Worm (Caenorhabditis elegans): Measurements from ENCODE around the gene F14D7.18.
"Not testable (repeated sequence)": the region's sequence is repeated elsewhere in the genome, so short reads cannot be mapped to it uniquely, and the experiment has no call there.

Gene F14D7.18

DNA sequence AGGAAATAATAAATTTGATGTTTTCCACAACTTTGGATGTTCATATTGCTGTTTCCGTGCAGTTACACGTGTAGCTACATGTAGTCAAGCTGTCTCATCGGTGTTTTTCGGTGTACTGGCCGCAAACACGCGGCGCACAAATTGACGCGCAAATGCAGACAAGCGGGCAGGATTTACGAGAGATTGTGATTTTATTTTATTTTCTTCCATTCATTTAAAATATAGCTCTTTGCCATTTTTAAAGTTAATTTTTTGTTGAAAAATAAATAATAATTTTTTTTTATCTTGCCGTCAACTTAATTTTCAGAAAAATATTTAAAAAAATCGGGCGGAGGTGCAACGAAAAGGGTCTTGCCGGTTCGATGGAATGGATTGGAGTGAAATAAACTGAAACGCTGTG, 16.3 kb downstream of the F14D7.18 start, which contains the start of gene F40G12.7:
Gene F40G12.7 (plus strand): TSS at position 301 of the 400 bp plus-strand sequence.
- TF ChIP-seq unc-62 (GFP tag; optimal IDR thresholded peaks at IDR 0.05): not testable (repeated sequence)

DNA sequence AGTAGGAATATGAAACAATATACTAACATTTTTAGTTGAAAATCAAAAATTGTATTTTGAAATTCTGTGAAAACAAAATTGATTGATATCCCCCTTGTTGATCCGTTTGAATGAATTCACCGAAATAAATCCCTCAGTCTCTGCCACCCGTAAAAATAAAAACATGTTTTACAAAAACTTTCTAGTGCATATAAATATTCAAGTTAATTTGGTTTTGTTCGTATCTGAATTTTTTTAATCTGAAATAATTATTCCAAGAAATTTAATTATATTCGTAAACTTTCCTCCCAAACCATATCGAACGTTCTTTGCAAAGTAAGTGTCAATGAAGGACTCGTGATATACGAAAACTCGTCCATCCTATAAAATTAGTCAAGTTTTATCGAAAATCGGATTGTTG, 17.5 kb downstream of the F14D7.18 start, which contains the start of gene F40G12.6:
Gene F40G12.6 (minus strand): TSS at position 101 of the 400 bp plus-strand sequence.
- TF ChIP-seq unc-62 (GFP tag; optimal IDR thresholded peaks at IDR 0.05): no peak

DNA sequence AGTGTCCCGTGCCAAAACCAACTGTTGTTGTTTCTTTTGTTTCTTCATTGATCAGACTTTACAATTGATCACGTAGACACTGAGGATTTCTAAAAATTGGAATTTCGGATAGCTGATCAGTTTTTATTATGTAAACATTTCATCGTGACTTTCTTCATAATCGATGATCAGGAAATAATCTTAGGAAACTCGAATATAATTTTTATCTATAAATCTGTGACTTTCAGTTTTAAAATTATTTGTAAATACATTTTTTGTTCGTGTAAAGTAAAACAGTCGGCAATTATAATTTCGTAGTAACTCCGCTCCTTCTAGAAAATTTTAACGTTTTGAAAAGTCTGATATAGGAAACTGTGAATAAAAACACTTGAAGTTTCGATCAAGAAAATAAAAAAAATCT, 19.8 kb downstream of the F14D7.18 start, which contains the start of gene F40G12.5:
Gene F40G12.5 (minus strand): TSS at position 101 of the 400 bp plus-strand sequence.
- TF ChIP-seq unc-62 (GFP tag; optimal IDR thresholded peaks at IDR 0.05): no peak

DNA sequence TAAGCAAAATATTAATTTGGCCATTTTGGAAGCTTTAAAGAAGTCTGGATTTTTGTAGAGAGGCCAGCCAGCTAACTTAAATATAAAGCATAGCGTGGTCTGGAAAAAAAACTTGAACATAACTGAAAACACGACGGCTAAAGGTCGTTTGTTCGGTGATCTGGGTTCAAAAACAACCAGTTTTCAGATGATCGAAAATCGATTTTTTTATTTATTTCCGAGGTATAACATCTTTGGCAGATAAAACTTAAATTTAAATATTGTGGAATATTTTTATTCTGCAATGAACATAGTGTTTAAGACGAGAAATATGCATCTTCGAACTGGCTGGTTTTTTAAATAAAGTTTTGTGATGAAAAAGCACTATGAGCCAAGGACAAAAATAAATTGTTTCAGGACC, 21.9 kb downstream of the F14D7.18 start, which contains the start of gene F40G12.4:
Gene F40G12.4 (minus strand): TSS at position 101 of the 400 bp plus-strand sequence.
- TF ChIP-seq unc-62 (GFP tag; optimal IDR thresholded peaks at IDR 0.05): no peak

DNA sequence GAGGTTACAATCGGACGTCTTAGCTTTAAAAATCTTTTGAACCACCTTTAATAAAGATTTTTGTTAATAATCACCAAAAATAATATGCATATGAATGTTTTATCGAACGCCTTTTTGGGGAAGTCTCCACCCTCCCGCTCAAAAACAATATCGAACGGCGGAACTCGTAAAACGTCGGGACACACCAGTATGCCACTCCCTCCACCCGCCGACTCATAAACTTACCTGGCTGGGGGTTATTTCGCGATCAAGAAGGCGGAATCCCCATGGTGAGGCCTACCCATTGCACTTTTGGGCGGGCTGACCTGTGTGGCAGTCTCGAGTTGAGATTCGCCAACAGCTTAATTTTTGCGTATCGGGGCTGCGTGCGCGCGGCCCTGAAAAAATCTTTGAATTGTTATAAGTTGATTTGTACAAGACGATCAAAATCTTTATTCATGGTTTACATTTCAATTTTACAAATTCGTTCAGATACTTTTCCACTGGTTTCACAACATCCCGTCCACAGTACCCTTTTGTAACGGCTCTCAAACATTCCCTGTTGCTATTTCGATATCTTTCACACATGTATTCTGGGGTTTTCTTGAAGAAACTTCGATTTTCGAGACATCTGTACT, 23.1 kb downstream of the F14D7.18 start:
- no peak for TF ChIP-seq unc-62 (GFP tag; optimal IDR thresholded peaks at IDR 0.05)

DNA sequence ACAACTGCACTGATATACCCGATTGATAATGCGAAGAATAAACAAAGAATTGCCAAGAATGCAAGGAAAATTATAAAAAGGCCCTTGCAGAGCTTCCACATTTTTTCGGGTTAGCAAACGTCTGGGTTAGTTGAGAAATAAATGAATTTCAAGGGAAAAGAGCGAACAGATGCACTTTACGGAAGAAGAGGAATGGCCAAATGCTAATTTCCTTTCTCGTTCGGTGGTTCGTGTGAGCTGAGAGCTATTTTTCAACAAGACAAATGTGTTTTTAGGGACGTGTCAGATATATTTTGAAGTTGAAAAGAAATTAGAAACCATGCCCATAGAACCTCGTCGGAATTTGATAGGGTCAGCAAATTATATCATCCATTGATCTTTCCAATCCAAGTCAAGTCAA, 29.7 kb downstream of the F14D7.18 start, which contains the start of gene F40G12.2:
Gene F40G12.2 (minus strand): TSS at position 101 of the 400 bp plus-strand sequence.
- no peak for TF ChIP-seq unc-62 (GFP tag; optimal IDR thresholded peaks at IDR 0.05)

DNA sequence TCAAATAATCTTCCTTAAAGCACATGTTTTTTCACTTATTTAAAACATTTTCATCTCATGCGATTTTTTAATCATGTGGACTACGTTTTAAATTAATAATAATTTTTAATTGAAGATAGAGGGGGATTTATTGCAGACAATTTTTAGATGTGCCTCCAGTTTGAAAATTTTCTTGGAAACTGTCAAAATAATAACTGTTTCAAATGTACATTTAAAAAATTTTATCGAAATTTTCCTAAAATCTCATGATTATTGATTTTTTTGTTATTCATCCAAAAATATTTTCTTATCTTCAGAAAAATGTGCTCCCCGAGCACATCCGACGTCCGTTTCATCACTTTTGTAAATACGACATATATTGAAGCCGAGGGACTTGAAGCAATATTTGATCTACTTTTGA, 33.7 kb downstream of the F14D7.18 start, which contains the start of gene sre-8:
Gene sre-8 (plus strand): TSS at position 301 of the 400 bp plus-strand sequence.
- TF ChIP-seq unc-62 (GFP tag; optimal IDR thresholded peaks at IDR 0.05): no peak

DNA sequence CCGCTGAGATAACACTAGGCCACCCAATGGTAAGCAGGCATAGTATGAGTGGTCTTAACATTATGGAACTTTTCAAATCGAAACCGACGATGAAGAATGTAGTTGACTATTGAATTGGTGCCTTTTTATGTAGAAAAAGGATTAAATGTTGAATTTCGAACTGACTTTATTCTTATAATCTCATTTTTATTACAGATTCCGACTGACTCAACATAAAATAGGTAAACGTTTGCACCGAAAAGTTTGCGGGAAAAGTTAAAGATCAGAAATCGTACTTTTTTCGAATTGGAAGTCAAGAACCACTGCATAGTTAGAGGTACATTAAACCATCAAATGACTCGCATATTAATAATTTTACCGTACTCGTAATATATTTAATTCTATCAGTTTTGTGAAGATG, 36.3 kb downstream of the F14D7.18 start, which contains the start of gene K02E11.7:
Gene K02E11.7 (minus strand): TSS at position 101 of the 400 bp plus-strand sequence.
- TF ChIP-seq unc-62 (GFP tag; optimal IDR thresholded peaks at IDR 0.05): no peak

DNA sequence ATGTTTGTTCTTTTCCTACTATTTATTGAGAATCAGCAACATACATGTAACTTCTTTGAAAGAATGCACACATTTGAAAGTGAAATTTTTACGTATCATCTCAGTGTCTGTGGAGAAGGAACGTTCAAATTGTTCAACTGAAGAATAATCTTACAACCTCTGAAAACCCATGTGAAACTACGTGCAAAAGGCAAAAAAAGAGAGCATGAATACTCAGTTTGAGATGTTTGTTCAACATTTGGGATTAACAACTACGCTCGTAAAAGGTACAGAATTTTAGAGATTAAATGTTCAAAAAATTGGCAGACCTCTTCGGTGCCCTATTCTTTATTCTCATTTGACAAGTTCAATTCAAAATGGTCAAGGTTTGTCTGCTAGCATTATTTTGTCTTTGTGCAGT, 38.5 kb downstream of the F14D7.18 start, which contains the start of gene K02E11.5:
Gene K02E11.5 (plus strand): TSS at position 301 of the 400 bp plus-strand sequence.
- no peak for TF ChIP-seq unc-62 (GFP tag; optimal IDR thresholded peaks at IDR 0.05)

DNA sequence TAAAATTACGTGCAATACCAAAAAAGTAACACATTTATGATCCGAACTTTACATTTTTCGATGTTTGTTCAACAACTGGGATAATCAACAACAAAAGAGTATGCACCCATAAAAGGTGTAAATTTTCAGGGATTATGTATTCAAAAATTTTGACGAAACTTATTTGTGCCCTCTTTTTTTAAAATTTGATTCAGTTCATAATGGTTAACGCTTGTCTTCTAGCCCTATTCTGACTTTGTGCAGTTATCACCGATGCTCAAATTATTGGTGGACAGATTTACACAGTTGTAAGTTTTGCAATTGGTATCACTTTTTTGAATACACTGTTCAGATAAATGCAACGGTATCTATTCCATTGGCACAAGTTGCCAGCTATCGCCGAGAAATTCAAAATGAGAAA, 41.9 kb downstream of the F14D7.18 start, which contains the start of gene K02E11.6:
Gene K02E11.6 (plus strand): TSS at position 149 of the 400 bp plus-strand sequence.
- no peak for TF ChIP-seq unc-62 (GFP tag; optimal IDR thresholded peaks at IDR 0.05)

DNA sequence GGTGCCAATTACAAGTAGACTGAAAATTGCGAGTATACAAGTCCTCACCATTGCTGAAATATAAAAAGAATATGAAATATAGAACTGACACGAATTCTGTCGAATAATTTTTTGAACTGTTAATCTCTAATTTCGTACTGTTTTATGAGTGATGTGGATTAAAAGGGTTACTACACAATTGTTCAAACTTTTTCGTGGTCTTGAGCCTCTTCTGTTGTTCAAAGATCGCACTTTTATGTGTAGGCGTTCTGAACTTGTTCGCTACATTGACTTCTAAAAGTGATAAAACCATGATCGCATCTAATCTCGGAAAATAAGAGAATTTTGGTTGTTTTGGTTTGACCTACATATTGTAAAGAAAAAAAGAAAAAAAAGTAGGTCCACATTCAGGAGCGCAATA, 42.5 kb downstream of the F14D7.18 start, which contains the start of gene K02E11.4:
Gene K02E11.4 (minus strand): TSS at position 101 of the 400 bp plus-strand sequence.
- TF ChIP-seq unc-62 (GFP tag; optimal IDR thresholded peaks at IDR 0.05): no peak

DNA sequence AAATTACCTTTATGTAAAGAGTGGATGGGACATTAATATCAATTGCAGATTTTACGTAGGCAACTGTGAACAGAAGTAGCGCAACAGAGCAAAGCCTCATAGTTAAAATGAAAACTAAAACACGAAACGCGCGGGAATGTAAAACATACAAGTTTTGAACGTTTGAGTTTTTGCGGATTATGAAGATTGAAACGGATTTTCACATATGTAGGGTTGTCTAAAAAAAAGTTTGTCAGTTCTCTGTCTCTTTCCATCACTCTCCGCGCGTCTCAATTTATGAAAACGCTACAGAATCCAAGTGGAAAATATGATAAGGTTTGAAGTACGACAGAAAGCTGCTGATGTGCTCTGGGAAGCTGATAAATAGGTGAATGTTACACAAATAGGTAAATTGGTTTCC, 43.8 kb downstream of the F14D7.18 start, which contains the start of gene K02E11.3:
Gene K02E11.3 (minus strand): TSS at position 101 of the 400 bp plus-strand sequence.
- TF ChIP-seq unc-62 (GFP tag; optimal IDR thresholded peaks at IDR 0.05): no peak

DNA sequence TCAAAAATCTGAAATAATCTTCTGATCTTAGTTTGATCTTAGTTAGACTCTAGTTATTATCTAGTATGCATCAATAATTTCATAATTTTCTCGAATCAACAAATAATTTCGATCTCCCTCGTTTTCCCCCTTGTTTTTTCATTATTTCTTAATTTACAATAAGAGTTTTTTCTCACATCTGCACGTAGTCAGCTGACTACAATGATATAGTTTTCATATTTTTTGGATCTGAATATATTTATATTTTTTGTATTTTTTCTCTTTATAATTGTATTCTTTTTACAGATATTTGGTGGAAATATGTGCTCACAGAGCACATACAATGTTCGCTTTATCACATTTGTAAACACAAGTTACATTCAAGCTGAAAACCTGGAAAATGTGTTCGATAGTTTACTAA, 46.6 kb downstream of the F14D7.18 start, which contains the start of gene sre-7:
Gene sre-7 (plus strand): TSS at position 301 of the 400 bp plus-strand sequence.
- no peak for TF ChIP-seq unc-62 (GFP tag; optimal IDR thresholded peaks at IDR 0.05)

DNA sequence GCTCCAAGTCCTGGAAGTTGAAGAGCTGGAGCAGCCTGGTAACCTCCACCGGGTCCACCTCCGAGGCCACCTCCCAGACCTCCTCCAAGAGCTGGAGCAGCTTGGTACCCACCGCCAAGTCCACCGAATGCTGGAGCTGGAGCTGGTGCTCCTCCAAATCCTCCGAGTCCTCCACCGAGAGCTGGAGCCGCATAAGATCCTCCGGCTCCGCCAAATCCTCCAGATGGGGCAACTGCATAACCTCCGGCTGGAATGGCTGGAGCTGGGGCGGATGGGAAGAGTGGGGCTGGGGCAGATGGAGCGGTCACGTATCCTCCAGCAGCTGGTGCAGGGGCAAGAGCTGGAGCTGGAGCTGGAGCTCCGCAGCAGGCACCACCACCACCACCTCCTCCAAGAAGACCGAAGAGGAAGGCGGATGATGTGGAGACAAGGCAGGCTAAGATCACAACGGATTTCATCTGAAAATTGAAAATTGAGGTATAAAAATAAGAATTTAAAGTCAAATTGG, 49.8 kb downstream of the F14D7.18 start, which contains the start of gene K02E11.10:
Gene K02E11.10 (minus strand): TSS at position 458 of the 508 bp plus-strand sequence.
- TF ChIP-seq unc-62 (GFP tag; optimal IDR thresholded peaks at IDR 0.05): no peak

All from whole organism, dauer.